Worm (Caenorhabditis elegans) whole organism, early embryonic: ENCODE measurements around the gene C31C9.7.

Experiments used
- F13C5.2 ChIP-seq: sonication (generic microtip); optimal IDR thresholded peaks from 2 replicates; lab custom pipeline; 2017; ENCODE audit warnings: mild to moderate bottlenecking, missing genetic modification characterization, inconsistent platforms, missing compliant biosample characterization
- ama-1 ChIP-seq: fragments of 150-350 bp; optimal IDR thresholded peaks from 2 replicates; lab custom pipeline; 2014
- ceh-13 ChIP-seq: fragments of 200-800 bp; sonication (Bioruptor generic); optimal IDR thresholded peaks from 2 replicates; lab custom pipeline; 2018; ENCODE audit warnings: mild to moderate bottlenecking, missing genetic modification characterization, missing compliant biosample characterization
- ets-7 ChIP-seq: sonication (generic microtip); optimal IDR thresholded peaks from 2 replicates; lab custom pipeline; 2016; ENCODE audit warnings: missing genotype, missing genetic modification characterization, missing compliant biosample characterization
- flt-1 ChIP-seq: fragments of 200-800 bp; sonication (Bioruptor generic); IDR thresholded peaks from 2 replicates; pipeline ENCODE4 v1.3.6; 2022; ENCODE audit warnings: missing genetic modification characterization, missing compliant biosample characterization
- hmg-4 ChIP-seq: fragments of 200-800 bp; sonication (Bioruptor generic); optimal IDR thresholded peaks from 2 replicates; lab custom pipeline; 2018; ENCODE audit warnings: mild to moderate bottlenecking, missing genetic modification characterization, missing compliant biosample characterization
- hnd-1 ChIP-seq: sonication (generic microtip); optimal IDR thresholded peaks from 2 replicates; lab custom pipeline; 2016; ENCODE audit warnings: missing genetic modification characterization, missing compliant biosample characterization
- sea-1 ChIP-seq: fragments of 200-800 bp; sonication (Bioruptor generic); conservative IDR thresholded peaks from 2 replicates; pipeline ENCODE4 v1.3.6; 2022; ENCODE audit warnings: missing genetic modification characterization, missing compliant biosample characterization
- tbx-11 ChIP-seq: fragments of 200-800 bp; sonication (Bioruptor generic); IDR thresholded peaks from 2 replicates; pipeline ENCODE4 v1.3.6; 2022; ENCODE audit warnings: missing genetic modification characterization, missing compliant biosample characterization
- tbx-37 ChIP-seq: fragments of 200-800 bp; sonication (Bioruptor generic); conservative IDR thresholded peaks from 2 replicates; pipeline ENCODE4 v1.3.6; 2022; ENCODE audit warnings: missing genetic modification reagents, missing genetic modification characterization, missing compliant biosample characterization
- tra-4 ChIP-seq: sonication (generic microtip); optimal IDR thresholded peaks from 2 replicates; lab custom pipeline; 2017; ENCODE audit warnings: missing genetic modification characterization, missing compliant biosample characterization

DNA sequence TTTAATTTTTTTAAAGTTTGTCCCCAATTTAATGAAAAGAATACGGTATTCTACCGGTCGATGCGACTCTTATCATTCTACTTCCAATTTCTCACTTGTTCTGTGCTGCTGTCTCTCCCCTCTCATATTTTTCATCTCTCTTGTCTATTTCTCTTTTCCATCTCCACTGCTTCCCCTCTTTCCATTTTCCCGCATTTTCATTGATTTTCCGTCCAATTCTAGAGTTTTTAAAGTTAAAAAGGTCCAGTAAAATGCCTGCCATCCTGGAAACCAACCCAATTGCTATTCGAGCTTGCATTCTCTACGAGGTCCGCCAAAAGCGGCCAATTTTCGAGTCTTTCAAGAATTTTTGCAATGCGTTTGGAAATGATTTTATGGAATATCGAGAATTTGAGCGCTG lies 27.6 kb upstream of the C31C9.7 start, which contains the start of gene fbxa-167:
- TF ChIP-seq tbx-37 (GFP tag; lab: Robert Waterston, UW) = no peak
- no peak for TF ChIP-seq flt-1 (GFP tag; lab: Robert Waterston, UW)
- no peak for TF ChIP-seq sea-1 (GFP tag; lab: Robert Waterston, UW)
- no peak for TF ChIP-seq hmg-4 (GFP tag; lab: Kevin White, UChicago)
- TF ChIP-seq tra-4 (tag; lab: Kevin White, UChicago) = no peak
- no peak for TF ChIP-seq F13C5.2 (tag; lab: Kevin White, UChicago)
- TF ChIP-seq ets-7 = no peak
- no peak for TF ChIP-seq ama-1 (lab: Kevin White, UChicago)
- no peak for TF ChIP-seq hnd-1
- no peak for TF ChIP-seq tbx-11 (GFP tag; lab: Robert Waterston, UW)
- no peak for TF ChIP-seq ceh-13 (GFP tag; lab: Kevin White, UChicago)
